Fruit fly (Drosophila melanogaster) whole organism, embryonic: ENCODE results near the gene CG33258.
A peak's percentile ranks its signal among the peaks of the same experiment; 100 is the strongest.

Experiments used
- Ada2b ChIP-seq: fragments of 200-800 bp; sonication (Bioruptor generic); IDR thresholded peaks from 2 replicates; pipeline ENCODE4 v1.3.6; 2022; ENCODE audit warnings: missing biosample characterization, missing genetic modification characterization
- CG10321 ChIP-seq: fragments of 200-800 bp; sonication (Bioruptor generic); IDR thresholded peaks from 2 replicates; pipeline ENCODE4 v1.3.6; 2022; ENCODE audit warnings: missing biosample characterization, missing genetic modification characterization
- CG10979 ChIP-seq: fragments of 200-800 bp; sonication (Bioruptor generic); optimal IDR thresholded peaks from 2 replicates; lab custom pipeline; 2018; ENCODE audit warnings: missing biosample characterization, mild to moderate bottlenecking, missing genetic modification characterization, moderate library complexity
- CG12236 ChIP-seq: fragments of 200-800 bp; sonication (Bioruptor generic); optimal IDR thresholded peaks from 2 replicates; lab custom pipeline; 2016; ENCODE audit warnings: missing biosample characterization, missing genetic modification characterization
- CG1233 ChIP-seq: fragments of 200-800 bp; sonication (Bioruptor generic); optimal IDR thresholded peaks from 4 replicates; lab custom pipeline; 2018; ENCODE audit warnings: missing biosample characterization, mild to moderate bottlenecking, missing genetic modification characterization
- CG13123 ChIP-seq: fragments of 200-800 bp; sonication (Bioruptor generic); optimal IDR thresholded peaks from 2 replicates; lab custom pipeline; 2016; ENCODE audit warnings: missing biosample characterization, missing genetic modification characterization
- CG13296 ChIP-seq: fragments of 200-800 bp; sonication (Bioruptor generic); optimal IDR thresholded peaks from 3 replicates; lab custom pipeline; 2018; ENCODE audit warnings: missing biosample characterization, mild to moderate bottlenecking, missing genetic modification characterization
- CG14441 ChIP-seq: fragments of 200-800 bp; sonication (Bioruptor generic); IDR thresholded peaks from 2 replicates; pipeline ENCODE4 v1.3.6; 2022; ENCODE audit warnings: missing biosample characterization, missing genetic modification characterization
- CG15011 ChIP-seq: fragments of 200-800 bp; sonication (Bioruptor generic); optimal IDR thresholded peaks from 3 replicates; lab custom pipeline; 2018; ENCODE audit warnings: missing biosample characterization, mild to moderate bottlenecking, missing genetic modification characterization
- CG1529 ChIP-seq: fragments of 200-800 bp; sonication (Bioruptor generic); optimal IDR thresholded peaks from 3 replicates; lab custom pipeline; 2018; ENCODE audit warnings: missing biosample characterization, missing genetic modification characterization
- CG15479 ChIP-seq: fragments of 200-800 bp; sonication (Bioruptor generic); optimal IDR thresholded peaks from 3 replicates; lab custom pipeline; 2019; ENCODE audit warnings: missing biosample characterization, mild to moderate bottlenecking, missing genetic modification characterization, moderate library complexity
- CG3163 ChIP-seq: fragments of 200-800 bp; sonication (Bioruptor generic); optimal IDR thresholded peaks from 3 replicates; lab custom pipeline; 2016; ENCODE audit warnings: missing biosample characterization, missing genetic modification characterization
- CG3995 ChIP-seq: fragments of 200-800 bp; sonication (Bioruptor generic); optimal IDR thresholded peaks from 3 replicates; lab custom pipeline; 2016; ENCODE audit warnings: missing biosample characterization, missing genetic modification characterization
- CG4282 ChIP-seq: fragments of 200-800 bp; sonication (Bioruptor generic); optimal IDR thresholded peaks from 2 replicates; lab custom pipeline; 2016; ENCODE audit warnings: missing biosample characterization, missing genetic modification characterization
- CG4360 ChIP-seq: fragments of 200-800 bp; sonication (Bioruptor generic); IDR thresholded peaks from 2 replicates; pipeline ENCODE4 v1.3.6; 2022; ENCODE audit warnings: missing biosample characterization, missing genetic modification characterization
- CG4424 ChIP-seq: fragments of 200-800 bp; sonication (Bioruptor generic); optimal IDR thresholded peaks from 3 replicates; lab custom pipeline; 2016; ENCODE audit warnings: missing biosample characterization, missing genetic modification characterization
- CG4730 ChIP-seq: fragments of 200-800 bp; sonication (Bioruptor generic); IDR thresholded peaks from 2 replicates; pipeline ENCODE4 v1.3.6; 2022; ENCODE audit warnings: missing biosample characterization, missing genetic modification characterization
- CG4854 ChIP-seq: fragments of 200-800 bp; sonication (Bioruptor generic); optimal IDR thresholded peaks from 2 replicates; lab custom pipeline; 2016; ENCODE audit warnings: missing biosample characterization, missing genetic modification characterization, inconsistent platforms
- CG6765 ChIP-seq: fragments of 200-800 bp; sonication (Bioruptor generic); optimal IDR thresholded peaks from 3 replicates; lab custom pipeline; 2017; ENCODE audit warnings: missing biosample characterization, mild to moderate bottlenecking, missing genetic modification characterization
- CG8944 ChIP-seq: fragments of 200-800 bp; sonication (Bioruptor generic); optimal IDR thresholded peaks from 3 replicates; lab custom pipeline; 2016; ENCODE audit warnings: missing biosample characterization, missing genetic modification characterization
- CG9437 ChIP-seq: fragments of 200-800 bp; sonication (Bioruptor generic); optimal IDR thresholded peaks from 2 replicates; lab custom pipeline; 2018; ENCODE audit warnings: missing biosample characterization, mild to moderate bottlenecking, missing genetic modification characterization
- CG9797 ChIP-seq: fragments of 200-800 bp; sonication (Bioruptor generic); optimal IDR thresholded peaks from 3 replicates; lab custom pipeline; 2018; ENCODE audit warnings: missing biosample characterization, mild to moderate bottlenecking, missing genetic modification characterization
- CG9876 ChIP-seq: fragments of 200-800 bp; sonication (Bioruptor generic); optimal IDR thresholded peaks from 2 replicates; lab custom pipeline; 2016; ENCODE audit warnings: missing biosample characterization, missing genetic modification characterization
- Camta ChIP-seq: fragments of 200-800 bp; sonication (Bioruptor generic); optimal IDR thresholded peaks from 2 replicates; lab custom pipeline; 2016; ENCODE audit warnings: missing biosample characterization, missing genetic modification characterization
- Dfd ChIP-seq, 2 experiments: fragments of >200 bp; optimal IDR thresholded peaks; 2 replicates each; lab custom pipeline; 2017; ENCODE audit warnings: missing biosample characterization in 2 of 2, missing genetic modification characterization in 2 of 2
- Fer1 ChIP-seq: fragments of 200-800 bp; sonication (Bioruptor generic); optimal IDR thresholded peaks from 2 replicates; lab custom pipeline; 2017; ENCODE audit warnings: missing biosample characterization, mild to moderate bottlenecking, missing genetic modification characterization
- Fer2 ChIP-seq: fragments of 200-800 bp; sonication (Bioruptor generic); optimal IDR thresholded peaks from 2 replicates; lab custom pipeline; 2018; ENCODE audit warnings: missing biosample characterization, mild to moderate bottlenecking, missing genetic modification characterization, moderate library complexity
- HLH4C ChIP-seq: fragments of 200-800 bp; sonication (Bioruptor generic); IDR thresholded peaks from 3 replicates; pipeline ENCODE4 v1.3.6; 2022; ENCODE audit warnings: missing biosample characterization, missing genetic modification characterization; ENCODE audit not compliant: partially characterized antibody
- HmgD ChIP-seq: fragments of 200-800 bp; sonication (Bioruptor generic); optimal IDR thresholded peaks from 3 replicates; lab custom pipeline; 2016; ENCODE audit warnings: missing biosample characterization, missing genetic modification characterization
- Max ChIP-seq: fragments of 200-800 bp; sonication (Bioruptor generic); optimal IDR thresholded peaks from 2 replicates; lab custom pipeline; 2016; ENCODE audit warnings: missing biosample characterization, mild to moderate bottlenecking, missing genetic modification characterization
- Med ChIP-seq: fragments of 200-800 bp; sonication (Bioruptor generic); peaks from one replicate; lab custom pipeline; 2016; ENCODE audit warnings: missing biosample characterization, missing genetic modification characterization, mild to moderate bottlenecking, inconsistent platforms, moderate library complexity
- NFAT ChIP-seq: fragments of 200-800 bp; sonication (Bioruptor generic); IDR thresholded peaks from 2 replicates; pipeline ENCODE4 v1.3.6; 2022; ENCODE audit warnings: missing biosample characterization, missing genetic modification characterization
- Neu2 ChIP-seq: fragments of 200-800 bp; sonication (Bioruptor generic); optimal IDR thresholded peaks from 3 replicates; lab custom pipeline; 2016; ENCODE audit warnings: missing biosample characterization, missing genetic modification characterization, borderline replicate concordance
- Side ChIP-seq: fragments of 200-800 bp; sonication (Bioruptor generic); optimal IDR thresholded peaks from 2 replicates; lab custom pipeline; 2016; ENCODE audit warnings: missing biosample characterization, missing genetic modification characterization
- Trl ChIP-seq, 3 experiments: fragments of >200 bp in 2 of 3; fragments of 200-800 bp in 1 of 3; sonication (Bioruptor generic) in 1 of 3; optimal IDR thresholded peaks; 2 replicates in 1 of 3; 3 replicates in 2 of 3; lab custom pipeline; 2016 to 2017; ENCODE audit warnings: missing biosample characterization in 1 of 3, missing genetic modification characterization in 1 of 3
- ab ChIP-seq: fragments of 200-800 bp; sonication (Bioruptor generic); optimal IDR thresholded peaks from 2 replicates; lab custom pipeline; 2016; ENCODE audit warnings: missing biosample characterization, missing genetic modification characterization
- al ChIP-seq: fragments of 200-800 bp; sonication (Bioruptor generic); IDR thresholded peaks from 2 replicates; pipeline ENCODE4 v1.3.6; 2022; ENCODE audit warnings: missing biosample characterization, missing genetic modification characterization
- amos ChIP-seq: fragments of 200-800 bp; sonication (Bioruptor generic); IDR thresholded peaks from 2 replicates; pipeline ENCODE4 v1.3.6; 2022; ENCODE audit warnings: missing biosample characterization, missing genetic modification characterization; ENCODE audit not compliant: partially characterized antibody
- cad ChIP-seq: fragments of >200 bp; optimal IDR thresholded peaks from 2 replicates; lab custom pipeline; 2017; ENCODE audit warnings: missing biosample characterization, missing genetic modification characterization
- chif ChIP-seq, 2 experiments: fragments of 200-800 bp; sonication (Bioruptor generic); optimal IDR thresholded peaks; 3 replicates each; lab custom pipeline; 2016; ENCODE audit warnings: missing biosample characterization in 2 of 2, missing genetic modification characterization in 2 of 2
- crc ChIP-seq: fragments of 200-800 bp; sonication (Bioruptor generic); optimal IDR thresholded peaks from 2 replicates; lab custom pipeline; 2016; ENCODE audit warnings: missing biosample characterization, missing genetic modification characterization
- crol ChIP-seq: fragments of 200-800 bp; sonication (Bioruptor generic); IDR thresholded peaks from 2 replicates; pipeline ENCODE4 v1.3.6; 2022; ENCODE audit warnings: missing biosample characterization, missing genetic modification characterization
- dati ChIP-seq: fragments of 200-800 bp; sonication (Bioruptor generic); IDR thresholded peaks from 2 replicates; pipeline ENCODE4 v1.3.6; 2022; ENCODE audit warnings: missing biosample characterization, missing genetic modification characterization
- emc ChIP-seq: fragments of 200-800 bp; sonication (Bioruptor generic); optimal IDR thresholded peaks from 2 replicates; lab custom pipeline; 2016; ENCODE audit warnings: missing biosample characterization, missing genetic modification characterization
- gcm2 ChIP-seq: fragments of 200-800 bp; sonication (Bioruptor generic); optimal IDR thresholded peaks from 2 replicates; lab custom pipeline; 2016; ENCODE audit warnings: missing biosample characterization, missing genetic modification characterization
- gro ChIP-seq: fragments of 200-800 bp; sonication (Bioruptor generic); optimal IDR thresholded peaks from 2 replicates; lab custom pipeline; 2016; ENCODE audit warnings: missing biosample characterization, missing genetic modification characterization
- mirr ChIP-seq: fragments of 200-800 bp; sonication (Bioruptor generic); optimal IDR thresholded peaks from 3 replicates; lab custom pipeline; 2018; ENCODE audit warnings: missing biosample characterization, mild to moderate bottlenecking, missing genetic modification characterization
- sima ChIP-seq: fragments of 200-800 bp; sonication (Bioruptor generic); optimal IDR thresholded peaks from 2 replicates; lab custom pipeline; 2016; ENCODE audit warnings: missing biosample characterization, missing genetic modification characterization
- sr ChIP-seq: fragments of 200-800 bp; sonication (Bioruptor generic); IDR thresholded peaks from 3 replicates; pipeline ENCODE4 v1.3.6; 2022; ENCODE audit warnings: missing biosample characterization, missing genetic modification characterization
- ssp ChIP-seq: fragments of 200-800 bp; sonication (Bioruptor generic); IDR thresholded peaks from 2 replicates; pipeline ENCODE4 v1.3.6; 2022; ENCODE audit warnings: missing biosample characterization, missing genetic modification characterization
- zfh2 ChIP-seq: fragments of 200-800 bp; sonication (Bioruptor generic); optimal IDR thresholded peaks from 2 replicates; lab custom pipeline; 2016; ENCODE audit warnings: missing biosample characterization, missing genetic modification characterization

Gene CG33258

DNA sequence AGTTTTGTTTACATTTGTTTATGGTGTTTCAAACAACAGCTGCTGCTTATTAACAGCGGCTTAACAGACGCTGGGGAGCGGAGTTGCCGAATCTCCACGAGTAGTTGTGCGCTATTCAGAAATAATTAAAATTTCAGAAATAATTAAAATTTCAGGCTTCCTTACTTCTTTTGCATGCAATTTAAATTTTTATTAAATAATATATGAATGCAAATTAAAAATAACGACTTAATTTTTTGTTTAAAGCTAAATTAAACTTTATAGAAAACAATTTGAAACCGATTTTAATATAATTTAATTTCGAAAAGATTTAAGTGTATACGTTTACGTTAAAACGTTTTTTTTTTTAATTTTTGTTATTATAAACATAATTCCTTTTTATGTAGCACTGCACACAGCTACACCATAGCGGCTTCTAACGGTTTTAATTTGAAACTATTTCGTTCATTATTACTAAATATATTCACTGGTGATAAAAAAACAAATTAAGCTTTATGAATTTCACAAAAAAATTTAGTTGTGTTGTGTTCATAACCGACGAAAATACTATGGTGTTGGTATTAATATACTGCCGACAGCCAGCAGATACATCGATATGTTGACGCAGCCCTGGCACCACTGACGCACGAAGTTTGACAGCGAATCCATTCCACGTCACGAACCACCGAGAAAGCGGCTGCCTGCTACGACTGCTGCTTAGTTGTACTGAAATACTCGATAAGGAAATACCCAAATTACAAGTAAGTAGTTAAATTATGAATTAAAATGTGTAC is 46.8 kb downstream of the CG33258 start, which contains the start of gene SsRbeta (continued):
- TF ChIP-seq zfh2 (GFP tag; lab: Kevin White, UChicago) (no peak), sima (GFP tag; lab: Kevin White, UChicago) (no peak), CG10321 (peak; percentile 31; the same call in 1 of the 2 replicates), CG4424 (peak; percentile 48), CG9876 (GFP tag; lab: Kevin White, UChicago) (no peak), CG4282 (no peak), CG4360 (GFP tag; lab: Robert Waterston, UW) (no peak), crc (GFP tag; lab: Kevin White, UChicago) (no peak), CG3995 (no peak), CG13123 (GFP tag; lab: Kevin White, UChicago) (no peak), NFAT (GFP tag; lab: Robert Waterston, UW) (peak; percentile 81), CG1529 (no peak), gcm2 (no peak), CG3163 (GFP tag; lab: Kevin White, UChicago) (no peak), gro (GFP tag; lab: Kevin White, UChicago) (peak; percentile 43), Camta (no peak), cad (GFP tag; lab: Kevin White, UChicago) (no peak), CG9437 (GFP tag; lab: Kevin White, UChicago) (no peak), dati (GFP tag; lab: Robert Waterston, UW) (no peak), CG10979 (tag; lab: Kevin White, UChicago) (no peak), Neu2 (GFP tag; lab: Kevin White, UChicago) (no peak), HLH4C (peak; percentile 52; the same call in 2 of the 3 replicates), CG1233 (GFP tag; lab: Kevin White, UChicago) (no peak), ssp (GFP tag; lab: Robert Waterston, UW) (no peak), CG15011 (GFP tag; lab: Kevin White, UChicago) (no peak), Fer2 (tag; lab: Kevin White, UChicago) (peak; percentile 26), CG14441 (GFP tag; lab: Robert Waterston, UW) (peak; percentile 43), CG13296 (GFP tag; lab: Kevin White, UChicago) (no peak), Ada2b (GFP tag; lab: Robert Waterston, UW) (peak; percentile 38; the same call in 1 of the 2 replicates), CG4854 (GFP tag; lab: Kevin White, UChicago) (no peak), ab (GFP tag; lab: Kevin White, UChicago) (no peak), CG4730 (GFP tag; lab: Robert Waterston, UW) (peak; percentile 37), Side (GFP tag; lab: Kevin White, UChicago) (no peak), emc (no peak), Fer1 (GFP tag; lab: Kevin White, UChicago) (no peak), Trl (optimal IDR thresholded peaks at IDR 0.05; lab: Kevin White, UChicago) (no peak), Trl (GFP tag; optimal IDR thresholded peaks at IDR 0.05; lab: Kevin White, UChicago) (no peak), sr (GFP tag; lab: Robert Waterston, UW) (no peak), Max (GFP tag; lab: Kevin White, UChicago) (no peak), chif (GFP tag; optimal IDR thresholded peaks at IDR 0.05; lab: Kevin White, UChicago) (no peak), crol (GFP tag; lab: Robert Waterston, UW) (no peak), Dfd (GFP tag; optimal IDR thresholded peaks at IDR 0.05; lab: Kevin White, UChicago) (no peak), CG12236 (GFP tag; lab: Kevin White, UChicago) (no peak), mirr (GFP tag; lab: Kevin White, UChicago) (peak; percentile 3), amos (GFP tag; lab: Robert Waterston, UW) (peak; percentile 88; the same call in 1 of the 2 replicates), CG8944 (GFP tag; lab: Kevin White, UChicago) (no peak), CG6765 (no peak), HmgD (no peak), CG15479 (GFP tag; lab: Kevin White, UChicago) (no peak), Med (GFP tag; lab: Kevin White, UChicago) (peak; percentile 91), al (GFP tag; lab: Robert Waterston, UW) (0 out of 2 replicates have a peak, but pooled peaks have one; percentile 3), CG9797 (GFP tag; lab: Kevin White, UChicago) (peak; percentile 50)
